Worm (Caenorhabditis elegans): ENCODE data around the gene T19H12.2.
A peak's percentile ranks its signal among the peaks of the same experiment; 100 is the strongest.

The T19H12.2 gene

DNA sequence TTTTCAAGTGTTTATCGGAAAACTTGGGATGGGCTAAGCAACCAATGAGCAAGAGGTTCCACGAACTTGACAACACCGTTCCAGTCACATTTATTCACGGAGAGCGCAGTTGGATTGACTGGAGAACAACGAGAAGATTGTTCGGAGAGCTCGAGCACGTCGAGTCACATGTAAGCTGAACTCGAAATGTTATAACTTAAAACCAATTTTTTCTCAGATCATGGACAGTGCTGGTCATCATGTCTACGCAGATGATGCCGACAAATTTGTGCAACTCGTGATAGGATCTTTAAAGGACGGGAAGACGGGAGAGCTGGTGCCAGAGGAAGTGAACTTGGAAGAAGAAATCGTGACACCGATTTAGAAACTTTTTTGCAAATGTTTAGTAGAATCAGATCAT is 43.7 kb upstream of the T19H12.2 start:
- TF ChIP-seq ama-1 (optimal IDR thresholded peaks at IDR 0.05) (no peak), sea-2 (GFP tag; optimal IDR thresholded peaks at IDR 0.05) (no peak), lin-39 (tag; optimal IDR thresholded peaks at IDR 0.05) (no peak), mml-1 (tag; optimal IDR thresholded peaks at IDR 0.05) (no peak), skn-1 (tag; optimal IDR thresholded peaks at IDR 0.05) (no peak), nhr-67 (tag; optimal IDR thresholded peaks at IDR 0.05) (no peak)

DNA sequence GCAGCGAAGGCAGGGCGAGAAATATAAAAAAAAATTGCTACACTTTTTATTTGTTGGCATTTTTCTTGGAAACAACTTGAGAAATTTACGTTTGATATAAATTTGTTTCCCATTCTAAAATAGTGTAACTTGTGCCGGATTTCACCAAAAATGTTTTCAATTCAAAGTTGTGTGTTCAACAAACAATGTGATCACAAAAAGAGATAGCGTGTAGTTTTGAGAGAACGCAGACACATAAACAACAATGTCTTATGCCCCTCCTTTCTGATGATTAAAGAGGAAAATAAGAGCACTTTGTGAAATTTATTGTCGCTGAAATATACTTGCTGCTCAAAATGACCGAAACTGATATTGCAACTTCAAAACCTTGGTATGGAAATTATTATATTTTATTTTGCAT is 42.8 kb upstream of the T19H12.2 start, which contains the start of gene abhd-5.1:
Gene abhd-5.1 (plus strand): TSS at position 230 of the 400 bp plus-strand sequence.
- TF ChIP-seq elt-2 (tag; optimal IDR thresholded peaks at IDR 0.05) (peak; percentile 7), eor-1 (tag; optimal IDR thresholded peaks at IDR 0.05) (no peak), ama-1 (optimal IDR thresholded peaks at IDR 0.05) (no peak), nhr-11 (tag; optimal IDR thresholded peaks at IDR 0.05) (no peak), ceh-28 (tag; optimal IDR thresholded peaks at IDR 0.05) (no peak), lin-15B (tag; optimal IDR thresholded peaks at IDR 0.05) (no peak), pha-4 (tag; optimal IDR thresholded peaks at IDR 0.05) (peak; percentile 63)

DNA sequence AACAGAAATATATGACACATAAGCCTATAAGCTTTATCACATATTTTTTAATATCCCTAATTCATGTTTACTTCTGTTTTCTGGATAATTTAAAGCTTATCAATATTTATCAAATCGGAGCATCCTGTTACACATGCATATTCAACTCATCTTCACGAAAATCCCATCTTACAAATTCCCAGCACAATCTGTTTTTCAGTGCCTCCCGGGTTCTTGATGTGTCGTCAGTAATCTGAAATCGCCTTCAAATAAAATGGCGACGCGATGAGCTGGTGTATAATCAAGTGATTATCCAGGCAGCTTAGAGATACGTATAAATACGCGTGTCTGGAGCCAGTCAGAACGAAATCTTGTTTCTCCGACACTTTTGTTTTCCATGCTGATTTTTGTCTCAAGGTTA is 39.8 kb upstream of the T19H12.2 start:
- TF ChIP-seq lsy-12 (tag; optimal IDR thresholded peaks at IDR 0.05) = no peak
- TF ChIP-seq lin-15B (tag; optimal IDR thresholded peaks at IDR 0.05) = no peak
- no peak for TF ChIP-seq elt-2 (tag; optimal IDR thresholded peaks at IDR 0.05)
- no peak for TF ChIP-seq nhr-43 (tag; optimal IDR thresholded peaks at IDR 0.05; ENCODE audit: poor library complexity, severe bottlenecking)
- no peak for TF ChIP-seq ZK546.5 (tag; optimal IDR thresholded peaks at IDR 0.05)
- TF ChIP-seq sea-2 (GFP tag; optimal IDR thresholded peaks at IDR 0.05) = no peak
- TF ChIP-seq zag-1 (tag; optimal IDR thresholded peaks at IDR 0.05) = no peak
- TF ChIP-seq unc-39 (tag; optimal IDR thresholded peaks at IDR 0.05) = no peak
- no peak for TF ChIP-seq pqm-1 (tag; optimal IDR thresholded peaks at IDR 0.05)
- TF ChIP-seq fkh-10 (GFP tag; optimal IDR thresholded peaks at IDR 0.05) = no peak
- TF ChIP-seq nhr-76 (tag; optimal IDR thresholded peaks at IDR 0.05) = no peak
- TF ChIP-seq eor-1 (tag; optimal IDR thresholded peaks at IDR 0.05) = no peak
- no peak for TF ChIP-seq mdl-1 (tag; optimal IDR thresholded peaks at IDR 0.05)
- TF ChIP-seq nhr-11 (tag; optimal IDR thresholded peaks at IDR 0.05) = no peak

- no peak for TF ChIP-seq nhr-11 (tag; optimal IDR thresholded peaks at IDR 0.05)
- no peak for TF ChIP-seq R02D3.7 (tag; optimal IDR thresholded peaks at IDR 0.05)
- no peak for TF ChIP-seq ZK546.5 (tag; optimal IDR thresholded peaks at IDR 0.05)
- TF ChIP-seq nhr-12 (tag; optimal IDR thresholded peaks at IDR 0.05) = no peak
- TF ChIP-seq fos-1 (tag; optimal IDR thresholded peaks at IDR 0.05) = no peak
- no peak for TF ChIP-seq ceh-28 (tag; optimal IDR thresholded peaks at IDR 0.05)
- TF ChIP-seq egl-27 (tag; optimal IDR thresholded peaks at IDR 0.05) = no peak
- TF ChIP-seq zag-1 (tag; optimal IDR thresholded peaks at IDR 0.05) = no peak
- TF ChIP-seq unc-62 (GFP tag; optimal IDR thresholded peaks at IDR 0.05) = no peak
- TF ChIP-seq pqm-1 (tag; optimal IDR thresholded peaks at IDR 0.05) = no peak
- TF ChIP-seq unc-39 (tag; optimal IDR thresholded peaks at IDR 0.05) = no peak
- no peak for TF ChIP-seq mdl-1 (tag; optimal IDR thresholded peaks at IDR 0.05)
- TF ChIP-seq nfya-1 (tag; optimal IDR thresholded peaks at IDR 0.05; ENCODE audit: insufficient read depth) = no peak
- TF ChIP-seq nhr-28 (tag; optimal IDR thresholded peaks at IDR 0.05) = no peak
Observed at ce11 chrV:4851138-4851537, 39.1 kb upstream of the T19H12.2 start, which contains the start of gene nex-4. Gene nex-4 (plus strand): TSS chrV:4851438.

DNA sequence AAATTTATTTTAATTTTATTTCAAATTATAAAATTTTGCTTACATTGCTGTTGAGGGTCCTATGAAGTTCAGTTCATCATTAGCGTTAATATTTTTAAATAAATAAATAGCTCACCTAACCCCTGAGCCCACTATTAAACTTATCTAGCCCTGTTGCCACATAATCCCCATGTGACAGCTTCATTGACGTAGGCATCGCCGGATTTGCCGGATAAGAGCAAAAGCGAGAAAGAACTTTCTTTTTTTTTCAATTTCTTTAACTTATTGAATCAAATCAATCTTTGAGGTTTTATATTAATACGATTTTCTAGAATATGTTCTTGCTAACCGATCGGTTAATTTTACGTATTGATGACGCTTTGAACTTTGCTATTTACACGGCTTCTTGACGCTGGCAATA is 38.3 kb upstream of the T19H12.2 start:
- TF ChIP-seq fkh-10 (GFP tag; optimal IDR thresholded peaks at IDR 0.05) (no peak), elt-1 (tag; optimal IDR thresholded peaks at IDR 0.05) (no peak), lin-15B (tag; optimal IDR thresholded peaks at IDR 0.05) (no peak), ZK546.5 (tag; optimal IDR thresholded peaks at IDR 0.05) (no peak), jun-1 (tag; optimal IDR thresholded peaks at IDR 0.05) (no peak), hmg-11 (tag; optimal IDR thresholded peaks at IDR 0.05) (no peak), fos-1 (tag; optimal IDR thresholded peaks at IDR 0.05) (no peak), fkh-2 (tag; optimal IDR thresholded peaks at IDR 0.05) (no peak), unc-62 (GFP tag; optimal IDR thresholded peaks at IDR 0.05) (no peak)

DNA sequence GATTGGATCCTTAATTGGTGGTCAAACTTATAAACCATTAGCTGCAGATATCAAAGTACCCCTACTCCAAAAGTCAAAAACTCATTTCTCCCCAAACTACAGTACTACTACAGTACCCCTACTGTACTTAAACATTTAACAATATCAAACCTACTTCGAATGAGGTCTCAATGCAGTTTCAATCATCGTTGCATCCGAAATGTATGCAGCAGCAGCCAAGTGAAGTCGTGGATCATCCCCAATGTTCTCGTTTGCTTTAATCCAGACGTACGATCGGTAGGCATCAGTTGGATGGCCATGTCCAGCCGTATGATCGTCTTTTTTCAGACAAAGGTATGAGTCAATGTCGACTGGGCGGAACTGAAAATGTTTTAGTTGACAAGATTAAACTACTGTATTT is 32.7 kb upstream of the T19H12.2 start:
- TF ChIP-seq mml-1 (tag; optimal IDR thresholded peaks at IDR 0.05) = no peak
- TF ChIP-seq unc-62 (GFP tag; optimal IDR thresholded peaks at IDR 0.05) = no peak
- TF ChIP-seq ceh-82 (tag; optimal IDR thresholded peaks at IDR 0.05) = no peak
- no peak for TF ChIP-seq skn-1 (tag; optimal IDR thresholded peaks at IDR 0.05)
- TF ChIP-seq mdl-1 (tag; optimal IDR thresholded peaks at IDR 0.05) = no peak
- TF ChIP-seq nhr-43 (tag; optimal IDR thresholded peaks at IDR 0.05; ENCODE audit: poor library complexity, severe bottlenecking) = no peak
- TF ChIP-seq jun-1 (tag; optimal IDR thresholded peaks at IDR 0.05) = no peak
- TF ChIP-seq ceh-9 (tag; optimal IDR thresholded peaks at IDR 0.05) = no peak
- TF ChIP-seq nhr-67 (tag; optimal IDR thresholded peaks at IDR 0.05) = no peak
- TF ChIP-seq pqm-1 (tag; optimal IDR thresholded peaks at IDR 0.05) = no peak
- no peak for TF ChIP-seq lsy-12 (tag; optimal IDR thresholded peaks at IDR 0.05)
- TF ChIP-seq unc-39 (tag; optimal IDR thresholded peaks at IDR 0.05) = no peak
- TF ChIP-seq eor-1 (tag; optimal IDR thresholded peaks at IDR 0.05) = no peak

All from whole organism, L3 larva.